Worm (Caenorhabditis elegans): ENCODE results near the gene npr-32.

npr-32 gene

ce11 chrIV:17276705-17277458, 46.0 kb upstream of the npr-32 start, which contains the start of gene clec-196:
Gene clec-196, plus strand, starts transcription at chrIV:17276956.
- no peak for TF ChIP-seq sea-1 (GFP tag; conservative IDR thresholded peaks at IDR 0.05)
- no peak for TF ChIP-seq ama-1 (optimal IDR thresholded peaks at IDR 0.05)
- TF ChIP-seq ets-7 (tag; optimal IDR thresholded peaks at IDR 0.05), result no peak
- TF ChIP-seq ceh-13 (GFP tag; optimal IDR thresholded peaks at IDR 0.05), result no peak
- TF ChIP-seq ceh-36 (tag; optimal IDR thresholded peaks at IDR 0.05), result no peak
- TF ChIP-seq hmg-4 (GFP tag; optimal IDR thresholded peaks at IDR 0.05), result no peak
- no peak for TF ChIP-seq F13C5.2 (tag; optimal IDR thresholded peaks at IDR 0.05)
- no peak for TF ChIP-seq tbx-11 (GFP tag; IDR thresholded peaks at IDR 0.05)
- TF ChIP-seq tra-4 (tag; optimal IDR thresholded peaks at IDR 0.05), result no peak
- TF ChIP-seq aly-1 (tag; optimal IDR thresholded peaks at IDR 0.05), result no peak
- no peak for TF ChIP-seq flt-1 (GFP tag; IDR thresholded peaks at IDR 0.05)
- no peak for TF ChIP-seq tbx-37 (GFP tag; conservative IDR thresholded peaks at IDR 0.05)
- no peak for TF ChIP-seq pes-1 (GFP tag; IDR thresholded peaks at IDR 0.05)
- TF ChIP-seq hmbx-1 (tag; optimal IDR thresholded peaks at IDR 0.05), result no peak

- TF ChIP-seq tbx-11 (GFP tag; IDR thresholded peaks at IDR 0.05) (no peak), hmg-4 (GFP tag; optimal IDR thresholded peaks at IDR 0.05) (no peak), tra-4 (tag; optimal IDR thresholded peaks at IDR 0.05) (no peak), tbx-37 (GFP tag; conservative IDR thresholded peaks at IDR 0.05) (no peak), pes-1 (GFP tag; IDR thresholded peaks at IDR 0.05) (no peak), ceh-13 (GFP tag; optimal IDR thresholded peaks at IDR 0.05) (no peak), ceh-36 (tag; optimal IDR thresholded peaks at IDR 0.05) (no peak), hnd-1 (tag; optimal IDR thresholded peaks at IDR 0.05) (no peak), F13C5.2 (tag; optimal IDR thresholded peaks at IDR 0.05) (no peak), aly-1 (tag; optimal IDR thresholded peaks at IDR 0.05) (no peak), hmbx-1 (tag; optimal IDR thresholded peaks at IDR 0.05) (no peak), flt-1 (GFP tag; IDR thresholded peaks at IDR 0.05) (no peak), B0310.2 (tag; optimal IDR thresholded peaks at IDR 0.05) (no peak), scrt-1 (GFP tag; IDR thresholded peaks at IDR 0.05) (no peak), sea-1 (GFP tag; conservative IDR thresholded peaks at IDR 0.05) (no peak), ets-7 (tag; optimal IDR thresholded peaks at IDR 0.05) (no peak), ama-1 (optimal IDR thresholded peaks at IDR 0.05) (no peak)
Measured at ce11 chrIV:17275281-17275680, 44.4 kb upstream of the npr-32 start, which contains the start of gene lhfp-4. Gene lhfp-4, plus strand, starts transcription at chrIV:17275581.

ce11 chrIV:17273602-17274110, 42.8 kb upstream of the npr-32 start, which contains the start of gene gln-5:
Gene gln-5, minus strand, starts transcription at chrIV:17273652.
- TF ChIP-seq hmg-4 (GFP tag; optimal IDR thresholded peaks at IDR 0.05) (no peak), ets-7 (tag; optimal IDR thresholded peaks at IDR 0.05) (no peak), ceh-13 (GFP tag; optimal IDR thresholded peaks at IDR 0.05) (no peak)

ce11 chrIV:17269702-17270101, 38.8 kb upstream of the npr-32 start:
- no peak for TF ChIP-seq hnd-1 (tag; optimal IDR thresholded peaks at IDR 0.05)
- peak; percentile 20 for TF ChIP-seq ceh-36 (tag; optimal IDR thresholded peaks at IDR 0.05)
- no peak for TF ChIP-seq flt-1 (GFP tag; IDR thresholded peaks at IDR 0.05)
- TF ChIP-seq pes-1 (GFP tag; IDR thresholded peaks at IDR 0.05), result no peak
- no peak for TF ChIP-seq hmbx-1 (tag; optimal IDR thresholded peaks at IDR 0.05)
- no peak for TF ChIP-seq tra-4 (tag; optimal IDR thresholded peaks at IDR 0.05)
- no peak for TF ChIP-seq ama-1 (optimal IDR thresholded peaks at IDR 0.05)

- TF ChIP-seq ceh-13 (GFP tag; optimal IDR thresholded peaks at IDR 0.05) (no peak), hmg-4 (GFP tag; optimal IDR thresholded peaks at IDR 0.05) (no peak), pes-1 (GFP tag; IDR thresholded peaks at IDR 0.05) (no peak), tra-4 (tag; optimal IDR thresholded peaks at IDR 0.05) (no peak)
Measured at ce11 chrIV:17269042-17269441, 38.2 kb upstream of the npr-32 start, which contains the start of gene atgp-1. Gene atgp-1, plus strand, starts transcription at chrIV:17269342.

- TF ChIP-seq hmg-4 (GFP tag; optimal IDR thresholded peaks at IDR 0.05), result peak; percentile 49
- no peak for TF ChIP-seq ets-7 (tag; optimal IDR thresholded peaks at IDR 0.05)
- TF ChIP-seq F13C5.2 (tag; optimal IDR thresholded peaks at IDR 0.05), result peak; percentile 12
Measured at ce11 chrIV:17268628-17269027, 37.8 kb upstream of the npr-32 start.

- TF ChIP-seq B0310.2 (tag; optimal IDR thresholded peaks at IDR 0.05), result no peak
- TF ChIP-seq hnd-1 (tag; optimal IDR thresholded peaks at IDR 0.05), result no peak
- TF ChIP-seq hmg-4 (GFP tag; optimal IDR thresholded peaks at IDR 0.05), result no peak
- no peak for TF ChIP-seq ceh-13 (GFP tag; optimal IDR thresholded peaks at IDR 0.05)
- no peak for TF ChIP-seq tra-4 (tag; optimal IDR thresholded peaks at IDR 0.05)
- TF ChIP-seq tbx-11 (GFP tag; IDR thresholded peaks at IDR 0.05), result no peak
- no peak for TF ChIP-seq sea-1 (GFP tag; conservative IDR thresholded peaks at IDR 0.05)
- no peak for TF ChIP-seq pes-1 (GFP tag; IDR thresholded peaks at IDR 0.05)
- no peak for TF ChIP-seq ets-7 (tag; optimal IDR thresholded peaks at IDR 0.05)
- no peak for TF ChIP-seq tbx-37 (GFP tag; conservative IDR thresholded peaks at IDR 0.05)
- no peak for TF ChIP-seq F13C5.2 (tag; optimal IDR thresholded peaks at IDR 0.05)
- TF ChIP-seq ama-1 (optimal IDR thresholded peaks at IDR 0.05), result no peak
- TF ChIP-seq scrt-1 (GFP tag; IDR thresholded peaks at IDR 0.05), result no peak
- TF ChIP-seq aly-1 (tag; optimal IDR thresholded peaks at IDR 0.05), result no peak
- TF ChIP-seq ceh-36 (tag; optimal IDR thresholded peaks at IDR 0.05), result no peak
- TF ChIP-seq hmbx-1 (tag; optimal IDR thresholded peaks at IDR 0.05), result no peak
- TF ChIP-seq flt-1 (GFP tag; IDR thresholded peaks at IDR 0.05), result no peak
Measured at ce11 chrIV:17268069-17268468, 37.2 kb upstream of the npr-32 start.
